Worm (Caenorhabditis elegans) whole organism, L3 larva: ENCODE results near the gene W01D2.6.

Experiments used
- R02D3.7 ChIP-seq: fragments of 150-350 bp; optimal IDR thresholded peaks from 2 replicates; lab custom pipeline; 2014; ENCODE audit warnings: missing biosample characterization, missing genetic modification characterization
- ceh-82 ChIP-seq: fragments of 150-350 bp; optimal IDR thresholded peaks from 2 replicates; lab custom pipeline; 2014; ENCODE audit warnings: missing biosample characterization, missing genetic modification characterization
- elt-2 ChIP-seq: sonication (generic microtip); optimal IDR thresholded peaks from 2 replicates; lab custom pipeline; 2016; ENCODE audit warnings: missing genetic modification reagents, mild to moderate bottlenecking, missing genetic modification characterization, missing compliant biosample characterization
- fkh-2 ChIP-seq: fragments of 150-350 bp; optimal IDR thresholded peaks from 2 replicates; lab custom pipeline; 2014; ENCODE audit warnings: missing biosample characterization, missing genetic modification reagents, missing genetic modification characterization
- nhr-12 ChIP-seq: fragments of 150-350 bp; optimal IDR thresholded peaks from 2 replicates; lab custom pipeline; 2014; ENCODE audit warnings: missing biosample characterization, missing genetic modification characterization
- nhr-28 ChIP-seq: fragments of 150-350 bp; optimal IDR thresholded peaks from 2 replicates; lab custom pipeline; 2014; ENCODE audit warnings: missing biosample characterization, missing genetic modification characterization
- nhr-43 ChIP-seq: sonication (generic microtip); optimal IDR thresholded peaks from 2 replicates; lab custom pipeline; 2016; ENCODE audit warnings: mild to moderate bottlenecking, missing genetic modification characterization, missing compliant biosample characterization; ENCODE audit not compliant: poor library complexity, severe bottlenecking
- skn-1 ChIP-seq: fragments of 150-350 bp; optimal IDR thresholded peaks from 2 replicates; lab custom pipeline; 2014; ENCODE audit warnings: missing biosample characterization, missing genetic modification characterization
- unc-39 ChIP-seq: sonication (generic microtip); optimal IDR thresholded peaks from 4 replicates; lab custom pipeline; 2017; ENCODE audit warnings: missing biosample characterization, missing genetic modification characterization
- unc-62 ChIP-seq: fragments of 150-350 bp; sonication (generic microtip); optimal IDR thresholded peaks from 4 replicates; lab custom pipeline; 2014; ENCODE audit warnings: missing biosample characterization, missing genetic modification reagents, missing genetic modification characterization
- zag-1 ChIP-seq: fragments of 150-350 bp; optimal IDR thresholded peaks from 2 replicates; lab custom pipeline; 2014; ENCODE audit warnings: missing biosample characterization, missing genetic modification characterization

DNA sequence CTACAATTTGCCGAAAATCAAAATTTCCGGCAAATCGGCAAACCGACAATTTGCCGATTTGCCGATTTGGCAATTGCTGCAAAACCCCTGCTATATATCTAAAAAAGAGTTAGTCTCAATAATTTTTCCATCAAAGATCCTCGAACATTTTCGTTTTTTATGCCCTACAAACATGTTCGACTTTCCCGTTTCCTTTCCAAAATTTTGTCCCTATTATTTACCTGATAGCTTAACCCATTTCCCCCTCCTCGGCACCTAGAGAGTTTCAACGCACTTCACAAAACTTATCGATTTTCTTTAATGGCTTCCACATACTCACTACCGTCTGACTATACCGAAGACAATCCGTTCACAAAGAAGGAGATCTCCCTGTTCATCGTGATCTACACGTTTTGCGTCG lies at the start of gene W01D2.6:
- TF ChIP-seq zag-1 (no peak), elt-2 (tag; lab: Kevin White, UChicago) (no peak), fkh-2 (tag; lab: Kevin White, UChicago) (no peak), ceh-82 (tag; lab: Kevin White, UChicago) (no peak), nhr-12 (no peak), R02D3.7 (tag; lab: Kevin White, UChicago) (no peak), nhr-43 (tag; lab: Kevin White, UChicago) (no peak), nhr-28 (tag; lab: Kevin White, UChicago) (no peak), unc-62 (GFP tag; lab: Kevin White, UChicago) (no peak), unc-39 (no peak), skn-1 (no peak)
